Worm (Caenorhabditis elegans) whole organism, L4 larva: ENCODE data around the gene riok-3.

Experiments used
- F37D6.2 ChIP-seq: sonication (generic microtip); optimal IDR thresholded peaks from 2 replicates; lab custom pipeline; 2016; ENCODE audit warnings: mild to moderate bottlenecking, missing genetic modification characterization, missing compliant biosample characterization
- F44E2.7 ChIP-seq: fragments of 200-800 bp; sonication (Bioruptor generic); IDR thresholded peaks from 2 replicates; pipeline ENCODE4 v2.1.2; 2022; ENCODE audit warnings: missing genetic modification characterization, missing compliant biosample characterization
- T20F7.1 ChIP-seq: fragments of 200-800 bp; sonication (Bioruptor generic); optimal IDR thresholded peaks from 2 replicates; lab custom pipeline; 2018; ENCODE audit warnings: mild to moderate bottlenecking, missing genetic modification characterization, missing compliant biosample characterization
- Y105C5A.15 ChIP-seq: fragments of 200-800 bp; sonication (Bioruptor generic); IDR thresholded peaks from 2 replicates; pipeline ENCODE4 v1.3.6; 2022; ENCODE audit warnings: missing genetic modification characterization, missing compliant biosample characterization
- Y5F2A.4 ChIP-seq: fragments of 200-800 bp; sonication (Bioruptor generic); optimal IDR thresholded peaks from 2 replicates; lab custom pipeline; 2018; ENCODE audit warnings: mild to moderate bottlenecking, missing genetic modification characterization, missing compliant biosample characterization
- aha-1 ChIP-seq: fragments of 150-350 bp; peaks from one replicate; lab custom pipeline; 2014; ENCODE audit warnings: missing biosample characterization, missing genetic modification characterization
- ama-1 ChIP-seq: fragments of 150-350 bp; optimal IDR thresholded peaks from 2 replicates; lab custom pipeline; 2014; ENCODE audit warnings: inconsistent platforms, mixed read lengths
- arid-1 ChIP-seq: fragments of 200-800 bp; sonication (Bioruptor generic); conservative IDR thresholded peaks from 2 replicates; pipeline ENCODE4 v1.3.6; 2022; ENCODE audit warnings: missing genetic modification reagents, missing genetic modification characterization, missing compliant biosample characterization
- ceh-20 ChIP-seq: fragments of 200-800 bp; sonication (Bioruptor generic); IDR thresholded peaks from 2 replicates; pipeline ENCODE4 v1.3.6; 2022; ENCODE audit warnings: missing genetic modification reagents, missing genetic modification characterization, missing compliant biosample characterization
- ceh-62 ChIP-seq: sonication (generic microtip); optimal IDR thresholded peaks from 2 replicates; lab custom pipeline; 2017; ENCODE audit warnings: missing biosample characterization, missing genetic modification characterization
- daf-16 ChIP-seq, 3 experiments: sonication (generic microtip); optimal IDR thresholded peaks; 2 replicates each; lab custom pipeline; 2016 to 2017; ENCODE audit warnings: missing genetic modification characterization in 3 of 3, missing genetic modification reagents in 3 of 3, mild to moderate bottlenecking in 2 of 3, missing compliant biosample characterization in 2 of 3, missing biosample characterization in 1 of 3, moderate library complexity in 1 of 3
- dmd-6 ChIP-seq: fragments of 200-800 bp; sonication (Bioruptor generic); IDR thresholded peaks from 2 replicates; pipeline ENCODE4 v1.3.6; 2022; ENCODE audit warnings: missing genetic modification reagents, missing genetic modification characterization, missing compliant biosample characterization
- dpl-1 ChIP-seq: fragments of 150-350 bp; optimal IDR thresholded peaks from 2 replicates; lab custom pipeline; 2014; ENCODE audit warnings: missing biosample characterization, missing genetic modification reagents, missing genetic modification characterization
- duxl-1 ChIP-seq: sonication (generic microtip); optimal IDR thresholded peaks from 2 replicates; lab custom pipeline; 2016; ENCODE audit warnings: mild to moderate bottlenecking, missing genetic modification characterization, moderate library complexity, missing compliant biosample characterization; ENCODE audit not compliant: poor library complexity
- dve-1 ChIP-seq: sonication (generic microtip); optimal IDR thresholded peaks from 2 replicates; lab custom pipeline; 2017; ENCODE audit warnings: antibody characterized with exemption, mild to moderate bottlenecking, missing genetic modification characterization, missing compliant biosample characterization; ENCODE audit not compliant: insufficient read depth
- fkh-10 ChIP-seq: fragments of 150-350 bp; optimal IDR thresholded peaks from 2 replicates; lab custom pipeline; 2014; ENCODE audit warnings: missing biosample characterization, missing genetic modification reagents, missing genetic modification characterization
- hlh-11 ChIP-seq: fragments of 200-800 bp; sonication (Bioruptor generic); optimal IDR thresholded peaks from 2 replicates; lab custom pipeline; 2018; ENCODE audit warnings: mild to moderate bottlenecking, missing genetic modification characterization, missing compliant biosample characterization
- hlh-30 ChIP-seq: sonication (generic microtip); optimal IDR thresholded peaks from 2 replicates; lab custom pipeline; 2017; ENCODE audit warnings: antibody characterized with exemption, mild to moderate bottlenecking, missing genetic modification characterization, missing compliant biosample characterization; ENCODE audit not compliant: insufficient read depth
- lin-1 ChIP-seq: fragments of 200-800 bp; sonication (Bioruptor generic); IDR thresholded peaks from 2 replicates; pipeline ENCODE4 v1.3.6; 2022; ENCODE audit warnings: missing genetic modification reagents, missing genetic modification characterization, missing compliant biosample characterization
- lin-38 ChIP-seq: fragments of 200-800 bp; sonication (Bioruptor generic); IDR thresholded peaks from 2 replicates; pipeline ENCODE4 v1.3.6; 2022; ENCODE audit warnings: missing genetic modification reagents, missing genetic modification characterization, missing compliant biosample characterization
- lsy-2 ChIP-seq, 2 experiments: fragments of 150-350 bp in 1 of 2; sonication (generic microtip) in 1 of 2; optimal IDR thresholded peaks; 2 replicates each; lab custom pipeline; 2014 to 2017; ENCODE audit warnings: missing biosample characterization in 2 of 2, missing genetic modification characterization in 2 of 2
- mdl-1 ChIP-seq, 2 experiments: fragments of 150-350 bp in 1 of 2; sonication (generic microtip) in 1 of 2; optimal IDR thresholded peaks; 2 replicates each; lab custom pipeline; 2014 to 2017; ENCODE audit warnings: missing biosample characterization in 2 of 2, missing genetic modification characterization in 2 of 2
- mep-1 ChIP-seq: fragments of 150-350 bp; sonication (generic microtip); optimal IDR thresholded peaks from 3 replicates; lab custom pipeline; 2014; ENCODE audit warnings: missing biosample characterization, missing genetic modification characterization
- mes-2 ChIP-seq: sonication (generic microtip); optimal IDR thresholded peaks from 2 replicates; lab custom pipeline; 2016; ENCODE audit warnings: missing genotype, mild to moderate bottlenecking, missing genetic modification characterization, missing compliant biosample characterization; ENCODE audit not compliant: poor library complexity, severe bottlenecking
- nhr-10 ChIP-seq: fragments of 150-350 bp; optimal IDR thresholded peaks from 2 replicates; lab custom pipeline; 2014; ENCODE audit warnings: missing biosample characterization, missing genetic modification characterization
- nhr-237 ChIP-seq: sonication (generic microtip); optimal IDR thresholded peaks from 2 replicates; lab custom pipeline; 2017; ENCODE audit warnings: missing biosample characterization, missing genetic modification characterization
- nhr-28 ChIP-seq: fragments of 150-350 bp; optimal IDR thresholded peaks from 2 replicates; lab custom pipeline; 2014; ENCODE audit warnings: missing biosample characterization, missing genetic modification characterization
- nhr-41 ChIP-seq: fragments of 200-800 bp; sonication (Bioruptor generic); IDR thresholded peaks from 2 replicates; pipeline ENCODE4 v1.3.6; 2022; ENCODE audit warnings: missing genetic modification reagents, missing genetic modification characterization, missing compliant biosample characterization
- php-3 ChIP-seq: fragments of 200-800 bp; sonication (Bioruptor generic); IDR thresholded peaks from 2 replicates; pipeline ENCODE4 v1.3.6; 2022; ENCODE audit warnings: missing genetic modification reagents, missing genetic modification characterization, missing compliant biosample characterization
- saeg-2 ChIP-seq: fragments of 200-800 bp; sonication (Bioruptor generic); IDR thresholded peaks from 2 replicates; pipeline ENCODE4 v1.3.6; 2022; ENCODE audit warnings: missing genetic modification reagents, missing genetic modification characterization, missing compliant biosample characterization
- set-16 ChIP-seq: fragments of 200-800 bp; sonication (Bioruptor generic); IDR thresholded peaks from 2 replicates; pipeline ENCODE4 v1.3.6; 2022; ENCODE audit warnings: missing genetic modification reagents, missing genetic modification characterization, missing compliant biosample characterization
- skn-1 ChIP-seq: fragments of 150-350 bp; optimal IDR thresholded peaks from 2 replicates; lab custom pipeline; 2014; ENCODE audit warnings: missing biosample characterization, missing genetic modification characterization
- snpc-4 ChIP-seq: fragments of 150-350 bp; optimal IDR thresholded peaks from 2 replicates; lab custom pipeline; 2014; ENCODE audit warnings: missing biosample characterization, missing genetic modification characterization
- zfp-2 ChIP-seq: sonication (generic microtip); optimal IDR thresholded peaks from 2 replicates; lab custom pipeline; 2016; ENCODE audit warnings: mild to moderate bottlenecking, missing genetic modification characterization, missing compliant biosample characterization
- zfp-3 ChIP-seq: fragments of 200-800 bp; sonication (Bioruptor generic); conservative IDR thresholded peaks from 2 replicates; pipeline ENCODE4 v1.3.6; 2022; ENCODE audit warnings: missing genetic modification reagents, missing genetic modification characterization, missing compliant biosample characterization
- zip-2 ChIP-seq: fragments of 150-350 bp; optimal IDR thresholded peaks from 2 replicates; lab custom pipeline; 2014; ENCODE audit warnings: missing biosample characterization, missing genetic modification characterization
- ztf-7 ChIP-seq: fragments of 150-350 bp; optimal IDR thresholded peaks from 2 replicates; lab custom pipeline; 2014; ENCODE audit warnings: missing biosample characterization, missing genetic modification characterization

Gene riok-3

DNA sequence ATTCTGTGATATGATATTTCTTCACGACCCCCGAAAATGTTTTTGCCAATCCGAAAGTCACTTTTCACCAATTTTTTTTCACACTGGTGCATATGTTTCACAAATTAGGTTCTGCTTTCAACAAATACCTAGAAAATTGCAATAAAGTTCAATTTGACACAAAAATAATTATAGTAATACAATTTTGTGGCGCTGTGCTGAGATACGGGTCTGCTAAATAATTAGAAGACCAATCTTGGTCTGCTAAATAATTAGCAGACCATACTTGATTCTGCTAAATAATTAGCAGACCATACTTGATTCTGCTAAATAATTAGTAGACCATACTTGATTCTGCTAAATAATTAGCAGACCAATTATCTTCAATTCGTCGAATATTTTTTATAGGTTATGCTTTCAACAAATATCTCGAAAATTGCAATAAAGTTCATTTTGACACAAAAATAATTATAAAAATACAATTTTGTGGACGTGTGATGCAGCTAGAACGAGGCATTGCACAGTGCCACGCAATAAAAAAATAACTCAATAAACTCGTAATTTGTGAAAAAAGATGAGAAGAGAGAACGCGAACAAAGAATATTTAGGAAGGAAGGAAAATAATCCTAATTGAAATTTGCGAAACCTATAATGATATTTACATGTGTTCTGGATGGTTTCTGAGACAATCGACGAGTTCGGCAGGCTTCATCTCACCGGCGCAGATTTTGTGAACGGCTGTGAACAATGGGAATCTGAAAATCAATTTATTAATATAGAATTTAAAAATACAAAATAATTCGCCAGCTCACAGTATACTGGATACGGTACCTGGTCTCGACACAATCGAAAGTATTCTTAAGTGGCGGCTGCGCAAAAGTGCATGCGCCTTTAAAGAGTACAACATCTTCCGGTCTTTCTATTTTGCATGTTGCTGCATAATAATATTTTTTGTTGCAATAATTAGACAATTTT lies 49.1 kb upstream of the riok-3 start:
- TF ChIP-seq mep-1 (peak; percentile 48), mdl-1 (tag; optimal IDR thresholded peaks at IDR 0.05; lab: Kevin White, UChicago) (no peak), aha-1 (tag; lab: Kevin White, UChicago) (peak; percentile 1), T20F7.1 (peak; percentile 40), nhr-28 (no peak), duxl-1 (tag; lab: Kevin White, UChicago) (no peak), fkh-10 (no peak), dpl-1 (GFP tag; lab: Kevin White, UChicago) (no peak), F37D6.2 (tag; lab: Kevin White, UChicago) (no peak), zfp-3 (GFP tag; lab: Robert Waterston, UW) (peak; percentile 59; the same call in 1 of the 2 replicates), lin-1 (GFP tag; lab: Robert Waterston, UW) (0 out of 2 replicates have a peak, but pooled peaks have one; percentile 17), dmd-6 (GFP tag; lab: Robert Waterston, UW) (no peak), ama-1 (lab: Kevin White, UChicago) (no peak), lin-38 (GFP tag; lab: Robert Waterston, UW) (peak; percentile 13; the same call in 1 of the 2 replicates), daf-16 (GFP tag; optimal IDR thresholded peaks at IDR 0.05; lab: Kevin White, UChicago) (no peak), daf-16 (tag; optimal IDR thresholded peaks at IDR 0.05; lab: Kevin White, UChicago) (peak; percentile 1), Y105C5A.15 (GFP tag; lab: Robert Waterston, UW) (0 out of 2 replicates have a peak, but pooled peaks have one; percentile 27), php-3 (GFP tag; lab: Robert Waterston, UW) (0 out of 2 replicates have a peak, but pooled peaks have one; percentile 35), mes-2 (tag; lab: Kevin White, UChicago) (peak; percentile 18)

DNA sequence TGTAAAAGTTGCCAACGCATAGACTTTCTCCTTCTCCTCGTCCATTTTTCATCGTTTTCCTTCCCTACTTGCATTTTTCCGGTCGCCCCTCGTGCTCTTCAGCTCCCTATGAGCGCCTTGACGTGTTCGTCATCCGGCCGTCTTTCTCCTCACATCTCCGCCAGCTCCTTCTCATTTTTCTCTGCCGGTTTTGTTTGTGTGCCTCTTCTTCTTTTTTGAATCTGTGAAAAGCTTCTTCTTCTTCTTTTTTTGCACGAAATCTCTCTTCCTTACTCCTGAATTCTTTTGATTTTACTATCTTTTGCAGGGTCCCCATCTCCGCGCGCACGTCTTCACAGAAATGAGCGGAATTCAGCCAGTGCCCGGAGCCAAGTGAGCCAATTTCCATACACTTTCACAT lies 46.7 kb upstream of the riok-3 start, which contains the start of gene K11H3.3:
Gene K11H3.3 (plus strand): TSS at position 308 of the 400 bp plus-strand sequence.
- TF ChIP-seq F37D6.2 (tag; lab: Kevin White, UChicago) (no peak), aha-1 (tag; lab: Kevin White, UChicago) (peak; percentile 54), mep-1 (peak; percentile 8), hlh-30 (tag; lab: Kevin White, UChicago) (peak; percentile 13), set-16 (GFP tag; lab: Robert Waterston, UW) (0 out of 2 replicates have a peak, but pooled peaks have one; percentile 17), skn-1 (tag; lab: Kevin White, UChicago) (no peak)

DNA sequence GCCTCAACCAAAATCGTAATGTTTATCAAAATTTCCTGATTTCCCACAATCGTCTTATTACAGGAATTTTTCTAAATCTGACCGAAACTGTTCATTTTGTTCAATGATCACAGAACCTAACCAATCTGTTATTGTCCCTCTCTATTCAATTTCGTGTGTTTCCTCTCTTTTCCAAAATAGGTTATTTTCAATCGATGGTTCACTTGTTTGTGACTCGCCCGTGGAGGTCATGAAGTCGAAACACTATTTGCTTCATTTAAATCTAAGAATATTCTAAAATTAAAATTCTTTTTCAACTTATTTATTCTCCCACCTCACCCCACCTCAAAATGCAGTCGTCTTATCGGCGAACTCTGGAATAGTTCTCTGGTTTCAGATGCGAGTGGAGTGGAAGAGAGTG lies 46.1 kb upstream of the riok-3 start:
- TF ChIP-seq hlh-11 (tag; lab: Kevin White, UChicago) = peak; percentile 18
- no peak for TF ChIP-seq Y5F2A.4
- TF ChIP-seq ztf-7 (tag; lab: Kevin White, UChicago) = no peak
- no peak for TF ChIP-seq snpc-4 (tag; lab: Kevin White, UChicago)
- peak; percentile 39; the same call in 1 of the 2 replicates for TF ChIP-seq dmd-6 (GFP tag; lab: Robert Waterston, UW)
- no peak for TF ChIP-seq F44E2.7 (GFP tag; lab: Robert Waterston, UW)
- TF ChIP-seq daf-16 (GFP tag; optimal IDR thresholded peaks at IDR 0.05; lab: Kevin White, UChicago) = no peak
- TF ChIP-seq daf-16 (tag; optimal IDR thresholded peaks at IDR 0.05; lab: Kevin White, UChicago) = peak; percentile 62
- no peak for TF ChIP-seq saeg-2 (GFP tag; lab: Robert Waterston, UW)
- no peak for TF ChIP-seq ceh-20
- TF ChIP-seq arid-1 = no peak
- TF ChIP-seq dve-1 (tag; lab: Kevin White, UChicago) = peak; percentile 8
- no peak for TF ChIP-seq ceh-62
- no peak for TF ChIP-seq lin-1 (GFP tag; lab: Robert Waterston, UW)
- no peak for TF ChIP-seq mep-1
- no peak for TF ChIP-seq zfp-3 (GFP tag; lab: Robert Waterston, UW)
- no peak for TF ChIP-seq zip-2 (tag; lab: Kevin White, UChicago)
- no peak for TF ChIP-seq zfp-2 (tag; lab: Kevin White, UChicago)
- TF ChIP-seq lsy-2 (tag; optimal IDR thresholded peaks at IDR 0.05; lab: Kevin White, UChicago) = no peak
- TF ChIP-seq nhr-237 = no peak
- peak; percentile 51 for TF ChIP-seq nhr-28
- peak; percentile 10 for TF ChIP-seq nhr-10 (tag; lab: Kevin White, UChicago)
- no peak for TF ChIP-seq ama-1 (lab: Kevin White, UChicago)
- TF ChIP-seq nhr-41 (GFP tag; lab: Robert Waterston, UW) = no peak
- TF ChIP-seq, all 104 proteins: peak for 6
